Fruit fly (Drosophila melanogaster) whole organism, prepupa: Measurements from ENCODE around the gene sqz.

Experiments
- CG15336 ChIP-seq: fragments of 200-800 bp; sonication (Bioruptor generic); IDR thresholded peaks from 2 replicates; pipeline ENCODE4 v1.3.6; 2022; ENCODE audit warnings: missing biosample characterization, missing genetic modification characterization
- CG3032 ChIP-seq: fragments of 200-800 bp; optimal IDR thresholded peaks from 2 replicates; lab custom pipeline; 2019; ENCODE audit warnings: missing biosample characterization, mild to moderate bottlenecking, missing genetic modification characterization, moderate library complexity
- CG3919 ChIP-seq: fragments of 200-800 bp; sonication (Bioruptor generic); optimal IDR thresholded peaks from 3 replicates; lab custom pipeline; 2016; ENCODE audit warnings: missing biosample characterization, missing genetic modification characterization
- CG9139 ChIP-seq: fragments of 200-800 bp; sonication (Bioruptor generic); optimal IDR thresholded peaks from 3 replicates; lab custom pipeline; 2017; ENCODE audit warnings: missing biosample characterization, mild to moderate bottlenecking, missing genetic modification characterization
- Eip78C ChIP-seq: fragments of 200-800 bp; sonication (Bioruptor generic); peaks from one replicate; lab custom pipeline; 2016; ENCODE audit warnings: missing biosample characterization, missing genetic modification characterization
- Sox102F ChIP-seq: fragments of 200-800 bp; sonication (Bioruptor generic); optimal IDR thresholded peaks from 2 replicates; lab custom pipeline; 2016; ENCODE audit warnings: missing biosample characterization, mild to moderate bottlenecking, missing genetic modification characterization

dm6 chr3R:19174512-19174911 lies 10.5 kb downstream of the sqz start:
- TF ChIP-seq CG9139 (GFP tag; lab: Kevin White, UChicago) (no peak), CG3032 (tag; lab: Kevin White, UChicago) (no peak), CG15336 (GFP tag; lab: Robert Waterston, UW) (no peak), CG3919 (GFP tag; lab: Kevin White, UChicago) (no peak), Sox102F (GFP tag; lab: Kevin White, UChicago) (no peak), Eip78C (GFP tag; lab: Kevin White, UChicago) (no peak)
